Fruit fly (Drosophila melanogaster) whole organism, embryonic: ENCODE measurements around the gene shams.
A peak's percentile ranks its signal among the peaks of the same experiment; 100 is the strongest.

Experiments used
- Abd-B ChIP-seq: fragments of 200-800 bp; sonication (Bioruptor generic); optimal IDR thresholded peaks from 2 replicates; lab custom pipeline; 2018; ENCODE audit warnings: missing biosample characterization, mild to moderate bottlenecking, missing genetic modification characterization, moderate library complexity
- Blimp-1 ChIP-seq: fragments of 200-800 bp; sonication (Bioruptor generic); optimal IDR thresholded peaks from 3 replicates; lab custom pipeline; 2018; ENCODE audit warnings: missing biosample characterization, missing genetic modification characterization, mild to moderate bottlenecking, moderate library complexity, missing genetic modification reagents
- Bteb2 ChIP-seq: fragments of 200-800 bp; sonication (Bioruptor generic); optimal IDR thresholded peaks from 2 replicates; lab custom pipeline; 2016; ENCODE audit warnings: missing biosample characterization, missing genetic modification characterization
- CG10267 ChIP-seq: fragments of 200-800 bp; sonication (Bioruptor generic); optimal IDR thresholded peaks from 2 replicates; lab custom pipeline; 2018; ENCODE audit warnings: missing biosample characterization, mild to moderate bottlenecking, missing genetic modification characterization, moderate library complexity
- CG10274 ChIP-seq: fragments of 200-800 bp; sonication (Bioruptor generic); optimal IDR thresholded peaks from 3 replicates; lab custom pipeline; 2017; ENCODE audit warnings: missing biosample characterization, mild to moderate bottlenecking, missing genetic modification characterization
- CG14710 ChIP-seq: fragments of 200-800 bp; sonication (Bioruptor generic); optimal IDR thresholded peaks from 3 replicates; lab custom pipeline; 2019; ENCODE audit warnings: missing biosample characterization, mild to moderate bottlenecking, missing genetic modification characterization, moderate library complexity
- CG32532 ChIP-seq: fragments of 200-800 bp; sonication (Bioruptor generic); IDR thresholded peaks from 2 replicates; pipeline ENCODE4 v1.3.6; 2022; ENCODE audit warnings: missing biosample characterization, missing genetic modification characterization
- CG7987 ChIP-seq: fragments of 200-800 bp; sonication (Bioruptor generic); optimal IDR thresholded peaks from 2 replicates; lab custom pipeline; 2018; ENCODE audit warnings: missing biosample characterization, mild to moderate bottlenecking, missing genetic modification characterization, moderate library complexity
- Dip3 ChIP-seq: fragments of 200-800 bp; sonication (Bioruptor generic); optimal IDR thresholded peaks from 3 replicates; lab custom pipeline; 2016; ENCODE audit warnings: missing biosample characterization, missing genetic modification characterization
- Dp ChIP-seq: fragments of 200-800 bp; sonication (Bioruptor generic); optimal IDR thresholded peaks from 2 replicates; lab custom pipeline; 2018; ENCODE audit warnings: missing biosample characterization, mild to moderate bottlenecking, missing genetic modification characterization, moderate library complexity
- Dref ChIP-seq: fragments of 200-800 bp; sonication (Bioruptor generic); IDR thresholded peaks from 2 replicates; pipeline ENCODE4 v1.3.6; 2022; ENCODE audit warnings: missing biosample characterization, missing genetic modification characterization
- E2f2 ChIP-seq: fragments of 200-800 bp; sonication (Bioruptor generic); IDR thresholded peaks from 2 replicates; pipeline ENCODE4 v1.3.6; 2022; ENCODE audit warnings: missing biosample characterization, missing genetic modification characterization
- Ets97D ChIP-seq: fragments of 200-800 bp; sonication (Bioruptor generic); optimal IDR thresholded peaks from 3 replicates; lab custom pipeline; 2016; ENCODE audit warnings: missing biosample characterization, missing genetic modification characterization
- Fer1 ChIP-seq: fragments of 200-800 bp; sonication (Bioruptor generic); optimal IDR thresholded peaks from 2 replicates; lab custom pipeline; 2017; ENCODE audit warnings: missing biosample characterization, mild to moderate bottlenecking, missing genetic modification characterization
- Hand ChIP-seq: fragments of 200-800 bp; sonication (Bioruptor generic); optimal IDR thresholded peaks from 2 replicates; lab custom pipeline; 2017; ENCODE audit warnings: mild to moderate bottlenecking, missing biosample characterization, missing genetic modification reagents, missing genetic modification characterization
- Lim3 ChIP-seq: fragments of 200-800 bp; sonication (Bioruptor generic); IDR thresholded peaks from 2 replicates; pipeline ENCODE4 v1.3.6; 2022; ENCODE audit warnings: missing biosample characterization, missing genetic modification characterization
- MBD-R2 ChIP-seq: fragments of 200-800 bp; sonication (Bioruptor generic); IDR thresholded peaks from 2 replicates; pipeline ENCODE4 v1.3.6; 2022; ENCODE audit warnings: missing biosample characterization, missing genetic modification characterization
- Med ChIP-seq: fragments of 200-800 bp; sonication (Bioruptor generic); peaks from one replicate; lab custom pipeline; 2016; ENCODE audit warnings: missing biosample characterization, missing genetic modification characterization, mild to moderate bottlenecking, inconsistent platforms, moderate library complexity
- Myb ChIP-seq: fragments of 200-800 bp; sonication (Bioruptor generic); optimal IDR thresholded peaks from 2 replicates; lab custom pipeline; 2016; ENCODE audit warnings: missing biosample characterization, missing genetic modification characterization
- Nf-YA ChIP-seq: fragments of 200-800 bp; sonication (Bioruptor generic); IDR thresholded peaks from 2 replicates; pipeline ENCODE4 v1.3.6; 2022; ENCODE audit warnings: missing biosample characterization, missing genetic modification characterization
- Pdp1 ChIP-seq, 2 experiments: fragments of 200-800 bp; sonication (Bioruptor generic); optimal IDR thresholded peaks; 3 replicates each; lab custom pipeline; 2016; ENCODE audit warnings: missing biosample characterization in 2 of 2, missing genetic modification characterization in 2 of 2, mild to moderate bottlenecking in 1 of 2, moderate library complexity in 1 of 2
- Sry-δ ChIP-seq: fragments of 200-800 bp; sonication (Bioruptor generic); optimal IDR thresholded peaks from 2 replicates; lab custom pipeline; 2016; ENCODE audit warnings: missing biosample characterization, missing genetic modification characterization
- Tbp ChIP-seq: fragments of >200 bp; optimal IDR thresholded peaks from 2 replicates; lab custom pipeline; 2018; ENCODE audit warnings: missing biosample characterization, missing genetic modification characterization
- Usf ChIP-seq: fragments of 200-800 bp; sonication (Bioruptor generic); optimal IDR thresholded peaks from 2 replicates; lab custom pipeline; 2017; ENCODE audit warnings: missing genotype, missing biosample characterization, missing genetic modification characterization
- amos ChIP-seq: fragments of 200-800 bp; sonication (Bioruptor generic); IDR thresholded peaks from 2 replicates; pipeline ENCODE4 v1.3.6; 2022; ENCODE audit warnings: missing biosample characterization, missing genetic modification characterization; ENCODE audit not compliant: partially characterized antibody
- bowl ChIP-seq: fragments of 200-800 bp; sonication (Bioruptor generic); IDR thresholded peaks from 2 replicates; pipeline ENCODE4 v1.3.6; 2022; ENCODE audit warnings: missing biosample characterization, missing genetic modification characterization
- cas ChIP-seq: fragments of 200-800 bp; sonication (Bioruptor generic); IDR thresholded peaks from 2 replicates; pipeline ENCODE4 v1.3.6; 2022; ENCODE audit warnings: missing biosample characterization, missing genetic modification characterization
- crc ChIP-seq: fragments of 200-800 bp; sonication (Bioruptor generic); optimal IDR thresholded peaks from 2 replicates; lab custom pipeline; 2016; ENCODE audit warnings: missing biosample characterization, missing genetic modification characterization
- exex ChIP-seq: fragments of 200-800 bp; sonication (Bioruptor generic); optimal IDR thresholded peaks from 4 replicates; lab custom pipeline; 2018; ENCODE audit warnings: missing biosample characterization, mild to moderate bottlenecking, missing genetic modification characterization, moderate library complexity
- fd102C ChIP-seq: fragments of 200-800 bp; sonication (Bioruptor generic); optimal IDR thresholded peaks from 2 replicates; lab custom pipeline; 2018; ENCODE audit warnings: missing biosample characterization, mild to moderate bottlenecking, missing genetic modification characterization, moderate library complexity
- gem ChIP-seq: fragments of 200-800 bp; sonication (Bioruptor generic); optimal IDR thresholded peaks from 2 replicates; lab custom pipeline; 2019; ENCODE audit warnings: missing biosample characterization, mild to moderate bottlenecking, missing genetic modification characterization, moderate library complexity
- grau ChIP-seq: fragments of 200-800 bp; optimal IDR thresholded peaks from 3 replicates; lab custom pipeline; 2019; ENCODE audit warnings: missing biosample characterization, mild to moderate bottlenecking, missing genetic modification characterization, moderate library complexity
- grn ChIP-seq: fragments of 200-800 bp; sonication (Bioruptor generic); optimal IDR thresholded peaks from 3 replicates; lab custom pipeline; 2017; ENCODE audit warnings: missing biosample characterization, missing genetic modification characterization
- gsb-n ChIP-seq: fragments of 200-800 bp; sonication (Bioruptor generic); optimal IDR thresholded peaks from 3 replicates; lab custom pipeline; 2018; ENCODE audit warnings: missing biosample characterization, mild to moderate bottlenecking, missing genetic modification characterization
- mam ChIP-seq: fragments of 200-800 bp; sonication (Bioruptor generic); optimal IDR thresholded peaks from 3 replicates; lab custom pipeline; 2016; ENCODE audit warnings: missing biosample characterization, missing genetic modification characterization
- pan ChIP-seq, 4 experiments: fragments of >200 bp in 3 of 4; fragments of 200-800 bp in 1 of 4; sonication (Bioruptor generic) in 1 of 4; optimal IDR thresholded peaks in 3 of 4; IDR thresholded peaks in 1 of 4; 2 replicates each; pipeline versions ENCODE4 v1.3.6 to Lab custom; 2017 to 2022; ENCODE audit warnings: missing biosample characterization in 2 of 4, missing genetic modification characterization in 2 of 4, mixed read lengths in 1 of 4
- pb ChIP-seq: fragments of 200-800 bp; sonication (Bioruptor generic); optimal IDR thresholded peaks from 3 replicates; lab custom pipeline; 2016; ENCODE audit warnings: missing biosample characterization, missing genetic modification characterization
- pfk ChIP-seq: fragments of 200-800 bp; sonication (Bioruptor generic); optimal IDR thresholded peaks from 2 replicates; lab custom pipeline; 2018; ENCODE audit warnings: missing biosample characterization, mild to moderate bottlenecking, missing genetic modification characterization, moderate library complexity
- pum ChIP-seq: fragments of 200-800 bp; sonication (Bioruptor generic); optimal IDR thresholded peaks from 2 replicates; lab custom pipeline; 2016; ENCODE audit warnings: missing biosample characterization, missing genetic modification characterization
- sd ChIP-seq: fragments of 200-800 bp; sonication (Bioruptor generic); optimal IDR thresholded peaks from 3 replicates; lab custom pipeline; 2018; ENCODE audit warnings: missing biosample characterization, mild to moderate bottlenecking, missing genetic modification characterization, moderate library complexity
- shn ChIP-seq: fragments of 200-800 bp; sonication (Bioruptor generic); optimal IDR thresholded peaks from 3 replicates; lab custom pipeline; 2016; ENCODE audit warnings: missing biosample characterization, missing genetic modification characterization
- stwl ChIP-seq: fragments of 200-800 bp; sonication (Bioruptor generic); optimal IDR thresholded peaks from 3 replicates; lab custom pipeline; 2018; ENCODE audit warnings: missing biosample characterization, mild to moderate bottlenecking, missing genetic modification characterization, moderate library complexity
- tap ChIP-seq: fragments of 200-800 bp; optimal IDR thresholded peaks from 3 replicates; lab custom pipeline; 2019; ENCODE audit warnings: missing biosample characterization, mild to moderate bottlenecking, missing genetic modification characterization, moderate library complexity
- tll ChIP-seq, 2 experiments: fragments of 200-800 bp in 1 of 2; fragments of >200 bp in 1 of 2; sonication (Bioruptor generic) in 1 of 2; optimal IDR thresholded peaks; 2 replicates each; lab custom pipeline; 2017 to 2019; ENCODE audit warnings: missing biosample characterization in 2 of 2, missing genetic modification characterization in 2 of 2, mild to moderate bottlenecking in 1 of 2, moderate library complexity in 1 of 2
- toy ChIP-seq: fragments of 200-800 bp; sonication (Bioruptor generic); IDR thresholded peaks from 2 replicates; pipeline ENCODE4 v1.3.6; 2022; ENCODE audit warnings: missing biosample characterization, missing genetic modification characterization
- trem ChIP-seq: fragments of 200-800 bp; optimal IDR thresholded peaks from 3 replicates; lab custom pipeline; 2019; ENCODE audit warnings: missing biosample characterization, mild to moderate bottlenecking, missing genetic modification characterization, moderate library complexity
- ttk ChIP-seq: fragments of 200-800 bp; sonication (Bioruptor generic); IDR thresholded peaks from 2 replicates; pipeline ENCODE4 v2.1.2; 2022; ENCODE audit warnings: missing biosample characterization, missing genetic modification characterization
- twi ChIP-seq: fragments of 200-800 bp; optimal IDR thresholded peaks from 2 replicates; lab custom pipeline; 2019; ENCODE audit warnings: missing biosample characterization, mild to moderate bottlenecking, missing genetic modification characterization, moderate library complexity

Gene shams

dm6 chr3R:25056016-25056415 is 18.4 kb downstream of the shams start, which contains the start of the genes CG31111 and stac (continued):
- TF ChIP-seq Hand (no peak), trem (tag; lab: Kevin White, UChicago) (peak; percentile 90), amos (GFP tag; lab: Robert Waterston, UW) (peak; percentile 7; the same call in 1 of the 2 replicates), Dp (GFP tag; lab: Kevin White, UChicago) (peak; percentile 18), Abd-B (GFP tag; lab: Kevin White, UChicago) (no peak), exex (tag; lab: Kevin White, UChicago) (peak; percentile 29), fd102C (GFP tag; lab: Kevin White, UChicago) (no peak), grn (GFP tag; lab: Kevin White, UChicago) (peak; percentile 90), pfk (peak; percentile 44), grau (tag; lab: Kevin White, UChicago) (peak; percentile 14), Pdp1 (GFP tag; optimal IDR thresholded peaks at IDR 0.05; lab: Kevin White, UChicago) (peak in 1 of 2 experiments; percentile 0), CG10267 (tag; lab: Kevin White, UChicago) (peak; percentile 4), twi (no peak), Dref (GFP tag; lab: Robert Waterston, UW) (peak; percentile 66), stwl (tag; lab: Kevin White, UChicago) (peak; percentile 62), pan (optimal IDR thresholded peaks at IDR 0.05; lab: Kevin White, UChicago) (no peak), pan (GFP tag; optimal IDR thresholded peaks at IDR 0.05 in 1 of 2, IDR thresholded peaks at IDR 0.05 in 1 of 2) (no peak), shn (GFP tag; lab: Kevin White, UChicago) (no peak), cas (no peak), CG14710 (tag; lab: Kevin White, UChicago) (peak; percentile 17), MBD-R2 (GFP tag; lab: Robert Waterston, UW) (peak; percentile 65), CG10274 (GFP tag; lab: Kevin White, UChicago) (no peak), Sry-δ (GFP tag; lab: Kevin White, UChicago) (peak; percentile 4), Ets97D (GFP tag; lab: Kevin White, UChicago) (peak; percentile 40), Med (GFP tag; lab: Kevin White, UChicago) (peak; percentile 61), Fer1 (peak; percentile 51)

DNA sequence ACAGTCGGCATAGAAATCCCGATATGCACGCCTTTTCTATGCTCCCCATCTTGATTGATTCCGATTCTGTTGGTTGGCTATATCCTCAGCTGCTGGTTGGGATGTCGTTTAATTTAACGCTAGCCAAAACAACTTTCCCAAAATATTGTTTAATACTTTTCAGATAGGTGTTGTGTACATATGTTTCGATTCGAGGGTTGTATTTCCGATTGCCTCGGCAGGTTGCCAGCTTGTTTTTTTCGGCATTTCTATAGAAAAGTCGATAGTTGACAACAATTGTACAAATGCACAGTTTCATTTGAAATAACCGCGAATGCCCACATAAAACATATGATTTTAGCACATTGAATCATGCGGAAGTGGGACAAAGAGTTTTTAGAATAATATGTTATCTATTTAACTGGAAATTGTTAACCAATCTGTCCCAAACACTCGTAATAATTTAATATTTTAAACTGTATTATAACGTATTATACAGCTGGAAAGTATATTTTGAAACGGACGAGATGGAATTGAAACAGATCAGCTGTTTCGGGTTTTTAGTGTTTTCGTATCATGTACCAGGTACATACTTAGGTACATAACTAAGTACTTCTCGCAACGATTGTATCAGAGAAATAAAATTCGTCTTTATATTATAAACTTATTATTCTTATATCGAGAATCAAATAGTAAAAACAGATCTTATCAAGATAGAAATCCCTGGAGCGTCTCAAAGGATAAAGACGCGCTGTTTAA is 19.8 kb downstream of the shams start, which contains the start of gene CG31109:
TSS of gene CG31109 (minus strand) at position 203 of the 738 bp plus-strand sequence.
- TF ChIP-seq pum (peak; percentile 26), Dip3 (GFP tag; lab: Kevin White, UChicago) (no peak), tap (tag; lab: Kevin White, UChicago) (no peak), Blimp-1 (GFP tag; lab: Kevin White, UChicago) (no peak), Nf-YA (GFP tag; lab: Robert Waterston, UW) (no peak), CG32532 (peak; percentile 31; the same call in 1 of the 2 replicates), Bteb2 (GFP tag; lab: Kevin White, UChicago) (peak; percentile 7), sd (tag; lab: Kevin White, UChicago) (peak; percentile 26), tll (GFP tag; optimal IDR thresholded peaks at IDR 0.05; lab: Kevin White, UChicago) (no peak), CG7987 (GFP tag; lab: Kevin White, UChicago) (peak; percentile 30), Tbp (GFP tag; lab: Kevin White, UChicago) (no peak), ttk (no peak), Usf (GFP tag; lab: Kevin White, UChicago) (no peak), toy (GFP tag; lab: Robert Waterston, UW) (no peak), crc (no peak), Lim3 (GFP tag; lab: Robert Waterston, UW) (no peak), Myb (GFP tag; lab: Kevin White, UChicago) (peak; percentile 86), pb (GFP tag; lab: Kevin White, UChicago) (no peak), gem (peak; percentile 33), bowl (GFP tag; lab: Robert Waterston, UW) (no peak), gsb-n (no peak), mam (peak; percentile 43), twi (peak; percentile 27), E2f2 (GFP tag; lab: Robert Waterston, UW) (peak; percentile 82)
